Fruit fly (Drosophila melanogaster) ovary, adult (tissue): ENCODE measurements around the gene heix.

Experiments
- CG17801 ChIP-seq: fragments of 200-800 bp; optimal IDR thresholded peaks from 2 replicates; lab custom pipeline; 2019; ENCODE audit warnings: missing biosample characterization, mild to moderate bottlenecking, missing genetic modification characterization, moderate library complexity; ENCODE audit not compliant: partially characterized antibody

The heix gene

DNA sequence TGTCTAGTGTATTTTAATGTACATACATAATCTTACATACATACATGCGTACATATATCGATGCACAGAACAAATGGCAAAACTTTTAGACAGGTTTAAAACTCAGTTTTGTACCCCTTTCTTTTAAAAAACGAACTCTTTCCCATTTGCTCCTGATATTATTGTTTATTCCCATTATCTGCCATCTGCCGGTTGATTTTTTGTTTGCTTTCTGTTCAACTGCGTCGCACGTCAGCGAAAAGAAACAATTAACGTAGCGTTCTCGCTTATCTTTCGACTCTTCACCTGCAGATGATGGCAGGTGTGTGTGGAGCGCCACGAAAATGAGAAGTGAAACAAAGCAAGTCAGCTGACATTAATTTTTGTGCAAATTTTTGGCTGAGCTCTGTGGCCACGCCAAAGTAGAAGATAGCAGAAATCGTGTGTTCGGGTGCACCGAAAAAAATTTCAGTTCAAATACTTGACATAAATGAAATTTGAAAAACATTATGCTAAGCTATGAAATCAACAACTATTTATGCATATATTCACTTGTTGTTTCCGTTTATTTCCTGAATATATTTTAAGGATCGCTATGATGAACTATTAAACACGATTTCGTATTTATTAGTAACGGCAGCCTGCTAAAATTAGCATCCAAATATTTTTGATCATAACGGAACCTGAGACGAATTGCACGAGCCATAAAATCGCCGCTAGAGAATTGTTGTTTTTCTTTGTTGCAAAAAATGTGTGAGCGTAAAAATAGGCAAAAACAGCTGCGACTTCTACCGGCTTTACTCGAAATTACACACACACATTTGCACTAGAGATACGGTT, 28.8 kb downstream of the heix start:
- TF ChIP-seq CG17801 (GFP tag; lab: Kevin White, UChicago): peak; percentile 43

DNA sequence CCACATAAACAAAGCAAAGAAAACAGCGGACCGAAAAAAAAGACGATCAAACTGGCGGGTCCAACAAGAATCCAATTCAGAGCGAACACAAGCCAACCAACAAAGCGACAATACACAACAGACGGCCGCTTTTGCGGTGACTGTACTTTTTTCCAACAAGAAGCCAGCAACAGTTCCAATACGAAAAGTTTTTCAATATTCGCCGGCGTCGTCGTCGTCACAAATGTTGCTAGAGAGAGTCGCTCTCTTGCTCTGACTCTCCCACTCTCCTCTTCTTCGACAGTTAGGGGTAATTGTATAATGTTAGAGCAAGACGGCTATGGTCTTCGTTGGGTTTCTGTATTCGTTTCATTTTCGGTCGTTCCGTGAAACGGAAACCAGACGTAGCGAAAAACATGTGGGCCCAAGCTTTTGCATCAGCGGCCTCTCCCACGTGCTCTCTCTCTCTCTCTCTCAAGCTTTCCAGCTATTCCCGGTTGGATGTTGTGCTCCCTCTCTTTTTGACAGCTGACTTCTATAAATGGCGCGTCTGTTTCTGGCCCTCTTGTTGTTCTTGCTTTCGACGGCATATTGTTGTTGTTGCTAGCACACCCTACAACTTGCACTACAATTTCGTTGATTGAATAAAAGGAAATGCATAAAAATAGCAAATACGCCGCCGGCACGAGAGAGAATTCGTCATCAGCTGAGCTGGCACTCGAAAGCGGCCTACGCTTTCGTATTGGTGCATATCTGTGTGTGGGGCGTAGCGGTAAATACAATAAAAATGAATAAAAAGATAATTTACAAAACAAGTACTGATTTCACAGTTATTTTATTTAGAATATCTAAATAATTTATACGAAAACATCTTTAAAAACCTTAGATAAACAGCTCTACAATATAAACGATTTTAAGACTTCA, 30.2 kb downstream of the heix start:
- peak; percentile 90 for TF ChIP-seq CG17801 (GFP tag; lab: Kevin White, UChicago)

DNA sequence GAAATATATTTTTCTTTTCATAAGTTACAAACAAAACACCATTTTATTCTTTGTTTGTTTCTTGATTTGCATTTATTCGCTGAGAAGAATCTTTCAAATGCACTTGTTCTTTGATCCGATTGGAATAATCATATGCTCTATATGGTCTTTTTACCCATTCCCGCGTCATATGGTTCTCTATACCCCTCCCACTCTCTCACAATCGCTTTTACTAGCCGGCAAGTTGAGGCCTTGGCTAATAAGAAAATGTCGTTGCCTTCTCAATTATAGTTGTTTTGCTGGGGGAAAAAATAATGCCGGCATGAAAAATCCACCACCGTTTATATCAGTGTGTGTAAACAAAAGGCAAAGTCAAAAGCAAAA, 30.8 kb downstream of the heix start:
- no peak for TF ChIP-seq CG17801 (GFP tag; lab: Kevin White, UChicago)

DNA sequence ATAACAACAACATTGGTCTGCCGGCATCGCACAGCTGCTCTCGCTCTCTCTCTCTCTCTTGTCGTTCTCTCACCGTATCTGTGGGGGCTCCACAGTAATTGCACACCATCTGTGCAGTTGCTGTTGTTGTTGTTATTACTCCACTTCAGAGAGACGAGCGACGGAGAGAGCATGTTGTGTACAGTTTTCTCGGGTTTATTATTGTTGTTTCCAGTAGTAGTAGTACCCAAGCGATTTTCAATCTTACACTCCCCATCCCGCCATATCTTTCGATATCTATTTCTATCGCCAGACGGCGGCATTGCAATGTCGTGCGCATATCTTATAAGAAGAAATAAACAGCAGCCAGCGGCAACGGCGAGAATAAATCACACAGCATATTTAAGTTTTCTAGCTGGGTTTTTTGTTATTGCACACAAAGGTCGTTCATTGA, 31.5 kb downstream of the heix start:
- peak; percentile 65 for TF ChIP-seq CG17801 (GFP tag; lab: Kevin White, UChicago)

- TF ChIP-seq CG17801 (GFP tag; lab: Kevin White, UChicago): no peak
Observed at dm6 chr2L:16267159-16268065, 32.2 kb downstream of the heix start.

DNA sequence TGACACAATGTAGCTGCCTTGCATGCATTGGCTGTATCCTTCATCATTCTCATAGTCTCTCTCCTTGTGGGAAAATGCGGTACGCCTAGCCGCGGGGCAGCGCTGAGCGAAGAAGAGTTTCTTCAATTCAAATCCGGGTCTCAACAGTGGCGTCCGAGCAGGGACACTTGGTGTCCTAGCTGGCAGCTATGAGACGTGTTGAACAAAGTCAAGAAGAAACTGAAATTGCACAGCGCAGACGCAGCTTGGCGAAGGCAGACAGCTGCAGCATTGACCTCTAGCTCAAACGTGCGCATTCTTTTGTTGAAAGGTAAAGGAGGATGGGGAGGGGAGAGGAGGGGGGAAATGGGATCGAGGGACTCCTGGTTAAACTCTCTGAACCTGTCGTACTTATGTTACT, 35.9 kb downstream of the heix start:
- no peak for TF ChIP-seq CG17801 (GFP tag; lab: Kevin White, UChicago)

dm6 chr2L:16261576-16262217, 38.0 kb downstream of the heix start, which contains the start of the genes twe and CG4935:
Gene twe, minus strand, starts transcription at chr2L:16261877.
Gene CG4935, plus strand, starts transcription at chr2L:16262141.
- no peak for TF ChIP-seq CG17801 (GFP tag; lab: Kevin White, UChicago)

- peak; percentile 97 for TF ChIP-seq CG17801 (GFP tag; lab: Kevin White, UChicago)
Observed at dm6 chr2L:16257227-16258071, 42.2 kb downstream of the heix start, which contains the start of the genes PRL-1 and EndoGI. Gene PRL-1, minus strand, starts transcription at chr2L:16257606. Gene EndoGI, plus strand, starts transcription at chr2L:16257688.

DNA sequence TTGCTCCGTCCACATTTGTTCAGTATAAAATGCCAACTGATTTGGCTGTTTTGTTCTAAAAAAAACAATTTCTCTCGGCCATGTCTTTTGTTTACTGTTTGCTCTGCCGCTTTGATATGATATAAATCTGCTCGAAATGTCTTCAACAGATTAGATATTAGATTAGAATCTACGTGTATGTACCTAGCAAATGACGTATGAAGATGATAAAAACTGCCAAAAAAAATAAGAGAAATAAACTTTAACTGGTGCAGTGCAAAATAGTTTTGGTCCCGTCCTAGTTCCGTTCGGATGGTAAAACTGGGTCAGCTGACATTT, 43.6 kb downstream of the heix start:
- no peak for TF ChIP-seq CG17801 (GFP tag; lab: Kevin White, UChicago)

dm6 chr2L:16255232-16256117, 44.2 kb downstream of the heix start:
- no peak for TF ChIP-seq CG17801 (GFP tag; lab: Kevin White, UChicago)

DNA sequence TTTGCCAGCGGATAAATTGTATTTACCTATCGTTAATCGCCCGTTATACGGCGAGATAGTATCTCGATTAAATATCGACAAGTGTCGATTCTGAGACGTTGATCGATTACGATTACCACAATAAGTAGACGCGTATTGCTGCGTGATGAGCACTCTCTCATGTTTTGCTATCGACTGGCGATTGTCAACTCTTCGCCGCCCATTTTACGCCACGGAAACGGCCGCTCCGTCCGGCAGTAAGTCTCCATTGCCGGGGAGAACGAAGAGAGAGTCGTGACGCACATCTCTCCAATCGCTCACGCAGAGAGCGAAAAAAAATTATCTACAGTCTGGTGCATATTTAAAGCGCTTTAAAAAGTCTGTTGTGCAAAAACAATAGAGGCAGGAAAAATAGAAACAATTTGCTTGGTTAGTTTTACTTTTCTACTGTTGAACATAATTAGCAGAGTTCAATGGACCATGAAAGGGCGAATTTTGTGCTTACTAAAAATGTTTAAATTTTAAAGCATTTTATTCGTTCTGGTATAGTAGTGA, 48.0 kb downstream of the heix start, which contains the start of gene CG46309:
Gene CG46309, minus strand, starts transcription at position 191 of the 534 bp plus-strand sequence.
- peak; percentile 34 for TF ChIP-seq CG17801 (GFP tag; lab: Kevin White, UChicago)
